Worm (Caenorhabditis elegans): ENCODE results near the gene C06G3.3.
A peak's percentile ranks its signal among the peaks of the same experiment; 100 is the strongest.

C06G3.3 gene

DNA sequence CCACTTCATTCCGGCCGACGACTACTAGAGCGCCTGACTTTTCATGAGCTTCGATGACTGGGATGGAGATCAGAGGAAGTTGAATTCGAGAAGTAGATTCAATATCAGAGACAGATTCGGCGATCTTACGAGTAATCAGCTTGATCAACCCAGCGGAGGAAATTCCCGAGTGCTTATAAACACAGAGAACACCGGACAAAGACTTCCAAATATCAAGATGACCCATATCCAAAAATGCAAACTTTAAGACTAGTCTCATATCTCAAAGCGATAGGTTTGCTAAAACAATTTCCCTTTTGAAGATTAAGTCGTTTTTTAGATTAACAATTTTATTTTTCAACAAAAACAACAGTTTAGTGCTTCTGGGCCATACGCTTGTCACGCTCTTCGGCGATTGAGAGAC lies 47.5 kb downstream of the C06G3.3 start, which contains the start of gene Y43B11AR.3 (continued):
- TF ChIP-seq bed-2 (GFP tag; IDR thresholded peaks at IDR 0.05) (no peak), Y95B8A.8 (GFP tag; IDR thresholded peaks at IDR 0.05) (peak; percentile 91), B0336.3 (GFP tag; IDR thresholded peaks at IDR 0.05) (peak; percentile 96), zim-3 (tag; optimal IDR thresholded peaks at IDR 0.05) (peak; percentile 63), dox-1 (GFP tag; IDR thresholded peaks at IDR 0.05) (peak; percentile 67; the same call in 1 of the 2 replicates), lag-1 (GFP tag; IDR thresholded peaks at IDR 0.05) (no peak), F23B12.7 (tag; optimal IDR thresholded peaks at IDR 0.05; ENCODE audit: insufficient read depth) (no peak), ceh-100 (GFP tag; IDR thresholded peaks at IDR 0.05) (peak; percentile 82), attf-3 (GFP tag; conservative IDR thresholded peaks at IDR 0.05) (no peak), ztf-26 (tag; optimal IDR thresholded peaks at IDR 0.05) (no peak), Y79H2A.3 (GFP tag; conservative IDR thresholded peaks at IDR 0.05) (peak; percentile 86), C17E4.6 (GFP tag; IDR thresholded peaks at IDR 0.05) (peak; percentile 83), B0035.1 (tag; optimal IDR thresholded peaks at IDR 0.05) (peak; percentile 80), ztf-6 (GFP tag; IDR thresholded peaks at IDR 0.05) (no peak), ztf-3 (GFP tag; optimal IDR thresholded peaks at IDR 0.05) (no peak), nhr-80 (tag; optimal IDR thresholded peaks at IDR 0.05) (no peak), B0019.2 (GFP tag; conservative IDR thresholded peaks at IDR 0.05) (peak; percentile 74; the same call in 1 of the 2 replicates), lsy-27 (tag; optimal IDR thresholded peaks at IDR 0.05; ENCODE audit: borderline replicate concordance, insufficient read depth) (no peak), unc-130 (GFP tag; optimal IDR thresholded peaks at IDR 0.05) (peak; percentile 86), snpc-3.4 (tag; optimal IDR thresholded peaks at IDR 0.05) (peak; percentile 90), nfya-2 (GFP tag; IDR thresholded peaks at IDR 0.05) (no peak), B0261.1 (tag; optimal IDR thresholded peaks at IDR 0.05) (peak; percentile 25), repo-1 (tag; optimal IDR thresholded peaks at IDR 0.05) (peak; percentile 66), ceh-40 (GFP tag; IDR thresholded peaks at IDR 0.05) (peak; percentile 64; the same call in 1 of the 2 replicates), nfyb-1 (GFP tag; IDR thresholded peaks at IDR 0.05) (peak; percentile 89), cebp-2 (GFP tag; IDR thresholded peaks at IDR 0.05) (peak; percentile 96), ztf-22 (GFP tag; optimal IDR thresholded peaks at IDR 0.05) (no peak), ceh-79 (tag; optimal IDR thresholded peaks at IDR 0.05) (peak; percentile 40), rpc-1 (optimal IDR thresholded peaks at IDR 0.05) (no peak), rpc-1 (tag; optimal IDR thresholded peaks at IDR 0.05) (peak; percentile 11)

DNA sequence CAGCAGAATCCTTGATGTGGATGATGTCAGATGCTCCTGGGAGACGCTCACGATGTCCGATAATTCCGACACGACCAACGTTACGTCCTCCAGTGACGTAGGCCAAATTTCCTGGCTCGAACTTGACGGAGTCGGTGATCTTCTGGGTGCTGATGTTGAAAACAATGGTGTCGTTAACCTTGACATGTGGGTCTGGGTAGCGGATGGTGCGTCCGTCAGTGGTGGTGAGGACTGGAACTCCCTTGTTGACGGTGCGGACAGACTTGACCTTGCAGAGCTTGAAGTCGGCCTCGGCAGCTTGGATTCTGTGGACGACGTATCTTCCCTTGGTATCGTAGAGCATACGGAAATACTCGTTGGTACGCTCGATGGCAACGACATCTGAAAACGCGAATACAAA lies 48.1 kb downstream of the C06G3.3 start:
- TF ChIP-seq lsl-1 (GFP tag; optimal IDR thresholded peaks at IDR 0.05), result no peak
- TF ChIP-seq Y56A3A.18 (GFP tag; IDR thresholded peaks at IDR 0.05), result 0 out of 2 replicates have a peak, but pooled peaks have one; percentile 52

ce11 chrIV:7084632-7085160 lies 48.8 kb downstream of the C06G3.3 start, which contains the start of gene rps-4:
rps-4 (minus strand) TSS chrIV:7084682.
- peak; percentile 75 for TF ChIP-seq madf-6 (GFP tag; IDR thresholded peaks at IDR 0.05)
- no peak for TF ChIP-seq atf-7 (tag; optimal IDR thresholded peaks at IDR 0.05)
- no peak for TF ChIP-seq tbx-9 (tag; optimal IDR thresholded peaks at IDR 0.05; ENCODE audit: borderline replicate concordance)
- no peak for TF ChIP-seq F52B5.7 (tag; optimal IDR thresholded peaks at IDR 0.05)
- TF ChIP-seq attf-5 (GFP tag; optimal IDR thresholded peaks at IDR 0.05), result peak; percentile 87
- no peak for TF ChIP-seq ceh-58 (GFP tag; IDR thresholded peaks at IDR 0.05)
- peak; percentile 77 for TF ChIP-seq ZK185.1 (tag; optimal IDR thresholded peaks at IDR 0.05; ENCODE audit: poor library complexity, severe bottlenecking)
- TF ChIP-seq tlf-1 (GFP tag; optimal IDR thresholded peaks at IDR 0.05), result peak; percentile 73
- peak; percentile 66 for TF ChIP-seq tbp1 (GFP tag; optimal IDR thresholded peaks at IDR 0.05)
- peak; percentile 74 for TF ChIP-seq F49E8.2 (tag; optimal IDR thresholded peaks at IDR 0.05; ENCODE audit: insufficient read depth)
- TF ChIP-seq hrde-1 (tag; optimal IDR thresholded peaks at IDR 0.05; ENCODE audit: borderline replicate concordance), result peak; percentile 45
- TF ChIP-seq efl-1 (GFP tag; optimal IDR thresholded peaks at IDR 0.05), result peak; percentile 52
- TF ChIP-seq lsy-27 (tag; optimal IDR thresholded peaks at IDR 0.05; ENCODE audit: borderline replicate concordance, insufficient read depth), result no peak
- TF ChIP-seq B0019.2 (GFP tag; conservative IDR thresholded peaks at IDR 0.05), result no peak
- peak; percentile 56; the same call in 1 of the 2 replicates for TF ChIP-seq K11D2.4 (GFP tag; IDR thresholded peaks at IDR 0.05)
- TF ChIP-seq him-1 (tag; optimal IDR thresholded peaks at IDR 0.05), result peak; percentile 43
- no peak; the same call in 1 of the 2 replicates for TF ChIP-seq B0336.3 (GFP tag; IDR thresholded peaks at IDR 0.05)
- peak; percentile 98 for TF ChIP-seq mcd-1 (GFP tag; IDR thresholded peaks at IDR 0.05)

Measured in whole organism, young adult.